Worm (Caenorhabditis elegans) whole organism, L4 larva: ENCODE data around the gene dep-1.

Source experiments
- F26F4.8 ChIP-seq: fragments of 200-800 bp; sonication (Bioruptor generic); conservative IDR thresholded peaks from 2 replicates; pipeline ENCODE4 v1.3.6; 2022; ENCODE audit warnings: missing genetic modification characterization, missing compliant biosample characterization
- F44E2.7 ChIP-seq: fragments of 200-800 bp; sonication (Bioruptor generic); IDR thresholded peaks from 2 replicates; pipeline ENCODE4 v2.1.2; 2022; ENCODE audit warnings: missing genetic modification characterization, missing compliant biosample characterization
- aha-1 ChIP-seq: fragments of 150-350 bp; peaks from one replicate; lab custom pipeline; 2014; ENCODE audit warnings: missing biosample characterization, missing genetic modification characterization
- arid-1 ChIP-seq: fragments of 200-800 bp; sonication (Bioruptor generic); conservative IDR thresholded peaks from 2 replicates; pipeline ENCODE4 v1.3.6; 2022; ENCODE audit warnings: missing genetic modification reagents, missing genetic modification characterization, missing compliant biosample characterization
- ceh-62 ChIP-seq: sonication (generic microtip); optimal IDR thresholded peaks from 2 replicates; lab custom pipeline; 2017; ENCODE audit warnings: missing biosample characterization, missing genetic modification characterization
- daf-16 ChIP-seq, 3 experiments: sonication (generic microtip); optimal IDR thresholded peaks; 2 replicates each; lab custom pipeline; 2016 to 2017; ENCODE audit warnings: missing genetic modification characterization in 3 of 3, missing genetic modification reagents in 3 of 3, mild to moderate bottlenecking in 2 of 3, missing compliant biosample characterization in 2 of 3, missing biosample characterization in 1 of 3, moderate library complexity in 1 of 3
- daf-19 ChIP-seq: fragments of 200-800 bp; sonication (Bioruptor generic); conservative IDR thresholded peaks from 2 replicates; pipeline ENCODE4 v1.3.6; 2022; ENCODE audit warnings: missing genetic modification characterization, missing compliant biosample characterization
- dmd-6 ChIP-seq: fragments of 200-800 bp; sonication (Bioruptor generic); IDR thresholded peaks from 2 replicates; pipeline ENCODE4 v1.3.6; 2022; ENCODE audit warnings: missing genetic modification reagents, missing genetic modification characterization, missing compliant biosample characterization
- dmd-9 ChIP-seq: fragments of 200-800 bp; sonication (Bioruptor generic); IDR thresholded peaks from 2 replicates; pipeline ENCODE4 v1.3.6; 2022; ENCODE audit warnings: missing genetic modification reagents, missing genetic modification characterization, missing compliant biosample characterization
- dve-1 ChIP-seq: sonication (generic microtip); optimal IDR thresholded peaks from 2 replicates; lab custom pipeline; 2017; ENCODE audit warnings: antibody characterized with exemption, mild to moderate bottlenecking, missing genetic modification characterization, missing compliant biosample characterization; ENCODE audit not compliant: insufficient read depth
- egl-43 ChIP-seq: fragments of 200-800 bp; sonication (Bioruptor generic); IDR thresholded peaks from 2 replicates; pipeline ENCODE4 v1.3.6; 2022; ENCODE audit warnings: missing genetic modification reagents, missing genetic modification characterization, missing compliant biosample characterization
- hif-1 ChIP-seq, 2 experiments: sonication (generic microtip); optimal IDR thresholded peaks; 2 replicates each; lab custom pipeline; 2016 to 2017; ENCODE audit warnings: missing compliant biosample characterization in 2 of 2, missing genetic modification characterization in 2 of 2, missing genetic modification reagents in 2 of 2, missing genotype in 2 of 2, mild to moderate bottlenecking in 1 of 2
- hlh-11 ChIP-seq: fragments of 200-800 bp; sonication (Bioruptor generic); optimal IDR thresholded peaks from 2 replicates; lab custom pipeline; 2018; ENCODE audit warnings: mild to moderate bottlenecking, missing genetic modification characterization, missing compliant biosample characterization
- lin-15B ChIP-seq: fragments of 150-350 bp; sonication (generic microtip); optimal IDR thresholded peaks from 3 replicates; lab custom pipeline; 2014; ENCODE audit warnings: missing biosample characterization, missing genetic modification characterization
- madf-5 ChIP-seq, 2 experiments: fragments of 200-800 bp; sonication (Bioruptor generic); IDR thresholded peaks; 2 replicates each; pipeline ENCODE4 v1.3.6; 2022; ENCODE audit warnings: missing compliant biosample characterization in 2 of 2, missing genetic modification characterization in 2 of 2
- mes-2 ChIP-seq: sonication (generic microtip); optimal IDR thresholded peaks from 2 replicates; lab custom pipeline; 2016; ENCODE audit warnings: missing genotype, mild to moderate bottlenecking, missing genetic modification characterization, missing compliant biosample characterization; ENCODE audit not compliant: poor library complexity, severe bottlenecking
- mxl-2 ChIP-seq: fragments of 200-800 bp; sonication (Bioruptor generic); conservative IDR thresholded peaks from 2 replicates; pipeline ENCODE4 v1.3.6; 2022; ENCODE audit warnings: missing genetic modification reagents, missing genetic modification characterization, missing compliant biosample characterization
- nhr-102 ChIP-seq: sonication (generic microtip); optimal IDR thresholded peaks from 2 replicates; lab custom pipeline; 2016; ENCODE audit warnings: mild to moderate bottlenecking, missing genetic modification characterization, moderate library complexity, missing compliant biosample characterization
- nhr-11 ChIP-seq: fragments of 150-350 bp; optimal IDR thresholded peaks from 2 replicates; lab custom pipeline; 2014; ENCODE audit warnings: missing biosample characterization, missing genetic modification characterization
- nhr-237 ChIP-seq: sonication (generic microtip); optimal IDR thresholded peaks from 2 replicates; lab custom pipeline; 2017; ENCODE audit warnings: missing biosample characterization, missing genetic modification characterization
- nhr-28 ChIP-seq: fragments of 150-350 bp; optimal IDR thresholded peaks from 2 replicates; lab custom pipeline; 2014; ENCODE audit warnings: missing biosample characterization, missing genetic modification characterization
- nhr-41 ChIP-seq: fragments of 200-800 bp; sonication (Bioruptor generic); IDR thresholded peaks from 2 replicates; pipeline ENCODE4 v1.3.6; 2022; ENCODE audit warnings: missing genetic modification reagents, missing genetic modification characterization, missing compliant biosample characterization
- nhr-6 ChIP-seq: fragments of 150-350 bp; optimal IDR thresholded peaks from 2 replicates; lab custom pipeline; 2014; ENCODE audit warnings: missing biosample characterization, missing genetic modification characterization
- nhr-77 ChIP-seq: fragments of 150-350 bp; optimal IDR thresholded peaks from 2 replicates; lab custom pipeline; 2014; ENCODE audit warnings: missing biosample characterization, missing genetic modification characterization
- pqm-1 ChIP-seq: sonication (generic microtip); optimal IDR thresholded peaks from 2 replicates; lab custom pipeline; 2017; ENCODE audit warnings: missing biosample characterization, missing genetic modification characterization
- sdz-12 ChIP-seq: fragments of 200-800 bp; sonication (Bioruptor generic); optimal IDR thresholded peaks from 2 replicates; lab custom pipeline; 2018; ENCODE audit warnings: mild to moderate bottlenecking, missing genetic modification characterization, missing compliant biosample characterization
- snpc-4 ChIP-seq: fragments of 150-350 bp; optimal IDR thresholded peaks from 2 replicates; lab custom pipeline; 2014; ENCODE audit warnings: missing biosample characterization, missing genetic modification characterization
- spr-3 ChIP-seq: fragments of 200-800 bp; sonication (Bioruptor generic); optimal IDR thresholded peaks from 2 replicates; lab custom pipeline; 2018; ENCODE audit warnings: mild to moderate bottlenecking, missing genetic modification characterization, missing compliant biosample characterization
- unc-62 ChIP-seq, 3 experiments: fragments of 150-350 bp in 1 of 3; sonication (generic microtip); optimal IDR thresholded peaks in 2 of 3; peaks in 1 of 3; 1 replicate in 1 of 3; 2 replicates in 2 of 3; lab custom pipeline; 2014 to 2017; ENCODE audit warnings: missing biosample characterization in 3 of 3, missing genetic modification characterization in 3 of 3, missing genetic modification reagents in 3 of 3, missing genotype in 1 of 3
- vab-7 ChIP-seq: fragments of 200-800 bp; sonication (Bioruptor generic); IDR thresholded peaks from 2 replicates; pipeline ENCODE4 v1.3.6; 2022; ENCODE audit warnings: missing genetic modification reagents, missing genetic modification characterization, missing compliant biosample characterization
- zip-2 ChIP-seq: fragments of 150-350 bp; optimal IDR thresholded peaks from 2 replicates; lab custom pipeline; 2014; ENCODE audit warnings: missing biosample characterization, missing genetic modification characterization

dep-1 gene

DNA sequence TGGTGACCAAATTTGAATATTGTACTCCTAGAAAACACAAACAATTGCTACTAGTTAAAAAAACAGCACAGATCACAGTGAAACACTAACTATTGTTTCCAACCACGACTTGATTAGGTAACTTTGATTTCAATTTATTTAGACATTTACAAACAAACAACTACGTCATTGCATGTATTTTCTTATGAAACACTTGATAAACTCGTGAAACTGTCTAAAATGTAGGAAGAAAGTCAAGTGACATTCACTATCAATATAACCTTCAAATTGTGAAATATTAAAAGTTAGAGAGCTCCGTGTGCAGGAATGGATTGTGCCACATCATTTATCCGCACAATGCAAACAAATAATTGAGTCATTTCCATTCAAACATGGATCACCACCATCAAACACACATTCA, 29.3 kb downstream of the dep-1 start:
- TF ChIP-seq nhr-77 (tag; lab: Kevin White, UChicago), result peak; percentile 47
- TF ChIP-seq hlh-11 (tag; lab: Kevin White, UChicago), result peak; percentile 58
- TF ChIP-seq pqm-1 (tag; lab: Kevin White, UChicago), result peak; percentile 3
- TF ChIP-seq nhr-28 (tag; lab: Kevin White, UChicago), result peak; percentile 55
- TF ChIP-seq spr-3, result no peak
- no peak for TF ChIP-seq ceh-62 (tag; lab: Kevin White, UChicago)
- TF ChIP-seq arid-1, result no peak
- TF ChIP-seq daf-16 (GFP tag; optimal IDR thresholded peaks at IDR 0.05; lab: Kevin White, UChicago), result no peak
- TF ChIP-seq daf-16 (tag; optimal IDR thresholded peaks at IDR 0.05; lab: Kevin White, UChicago), result peak; percentile 78
- TF ChIP-seq daf-19, result no peak
- no peak for TF ChIP-seq nhr-11 (tag; lab: Kevin White, UChicago)
- TF ChIP-seq sdz-12 (GFP tag; lab: Kevin White, UChicago), result no peak
- TF ChIP-seq dve-1 (tag; lab: Kevin White, UChicago), result peak; percentile 68
- TF ChIP-seq dmd-6 (GFP tag; lab: Robert Waterston, UW), result peak; percentile 38

DNA sequence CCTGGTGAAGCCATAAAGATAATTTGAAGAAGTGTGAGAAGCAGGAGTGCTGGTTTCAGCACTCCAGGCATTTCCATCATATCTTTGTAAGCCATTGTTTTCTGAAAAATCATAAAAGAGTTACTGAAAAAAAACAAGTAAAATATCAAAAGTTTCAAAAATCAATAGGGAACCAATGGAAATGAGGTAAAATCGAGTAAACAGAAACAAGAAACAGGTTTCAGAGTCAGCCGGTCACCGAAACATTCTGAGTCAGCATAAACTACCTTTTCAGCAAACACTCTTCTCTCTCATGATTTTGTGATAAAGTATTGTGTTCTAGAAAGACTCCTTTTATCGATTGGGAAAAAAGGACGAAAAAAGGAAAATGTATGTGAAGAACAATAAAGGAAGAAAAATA, 30.2 kb downstream of the dep-1 start, which contains the start of gene C18E9.9:
Gene C18E9.9 (minus strand): TSS at position 101 of the 400 bp plus-strand sequence.
- TF ChIP-seq zip-2 (tag; lab: Kevin White, UChicago) (no peak), nhr-77 (tag; lab: Kevin White, UChicago) (peak; percentile 0), egl-43 (GFP tag; lab: Robert Waterston, UW) (no peak), nhr-28 (tag; lab: Kevin White, UChicago) (peak; percentile 3), daf-16 (GFP tag; optimal IDR thresholded peaks at IDR 0.05; lab: Kevin White, UChicago) (no peak), daf-16 (tag; optimal IDR thresholded peaks at IDR 0.05; lab: Kevin White, UChicago) (peak; percentile 38), lin-15B (tag; lab: Kevin White, UChicago) (no peak), dve-1 (tag; lab: Kevin White, UChicago) (peak; percentile 17), mes-2 (tag; lab: Kevin White, UChicago) (no peak), hlh-11 (tag; lab: Kevin White, UChicago) (peak; percentile 20)

DNA sequence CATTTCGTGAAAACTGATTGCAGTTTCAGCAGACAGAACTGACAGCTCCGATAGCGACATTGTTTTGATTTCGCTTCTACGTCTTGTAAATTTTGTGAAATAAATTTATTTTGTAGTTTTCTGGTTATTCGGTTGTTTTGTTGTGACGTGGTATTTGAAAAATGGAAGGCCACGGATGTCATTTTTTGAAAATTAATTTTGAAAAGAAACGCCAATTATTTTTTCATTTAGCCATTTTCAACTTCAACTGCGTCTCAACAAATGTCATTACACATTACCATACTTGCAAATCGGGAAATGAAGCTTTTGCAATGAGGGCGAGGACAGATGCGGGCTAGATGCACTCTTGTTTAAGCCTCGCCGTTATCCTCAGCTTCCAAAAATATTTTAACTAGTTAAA, 31.6 kb downstream of the dep-1 start, which contains the start of gene C18E9.8:
Gene C18E9.8 (minus strand): TSS at position 101 of the 400 bp plus-strand sequence.
- TF ChIP-seq hif-1 (tag; optimal IDR thresholded peaks at IDR 0.05; lab: Kevin White, UChicago) (no peak), aha-1 (peak; percentile 79), nhr-102 (peak; percentile 21), zip-2 (tag; lab: Kevin White, UChicago) (no peak), vab-7 (no peak), nhr-237 (tag; lab: Kevin White, UChicago) (no peak)
- TF ChIP-seq, all 104 proteins: peak for 2

DNA sequence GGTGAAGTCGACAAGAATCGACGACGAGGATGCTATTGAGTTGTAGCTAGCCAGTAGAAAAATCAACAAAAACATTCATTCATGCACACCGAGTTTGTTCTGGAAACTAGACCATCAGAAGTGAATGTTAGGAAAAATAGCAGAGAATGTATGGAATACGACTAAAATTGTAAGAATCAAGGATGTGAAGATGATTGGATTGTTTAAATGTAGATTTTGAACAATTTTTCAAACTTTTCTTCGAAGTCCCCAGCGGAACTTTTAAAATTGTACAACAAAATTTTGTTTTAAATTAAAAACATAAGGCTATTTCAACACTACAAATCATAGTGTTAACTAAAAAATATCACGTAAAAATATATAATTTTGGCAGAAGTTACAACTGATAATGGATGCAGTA, 36.9 kb downstream of the dep-1 start, which contains the start of gene C18E9.7:
Gene C18E9.7 (minus strand): TSS at position 101 of the 400 bp plus-strand sequence.
- TF ChIP-seq F26F4.8 (GFP tag; lab: Robert Waterston, UW) (no peak), pqm-1 (tag; lab: Kevin White, UChicago) (no peak), F44E2.7 (GFP tag; lab: Robert Waterston, UW) (no peak), nhr-6 (tag; lab: Kevin White, UChicago) (no peak), madf-5 (GFP tag; IDR thresholded peaks at IDR 0.05; lab: Robert Waterston, UW) (no peak), mxl-2 (GFP tag; lab: Robert Waterston, UW) (no peak), sdz-12 (GFP tag; lab: Kevin White, UChicago) (no peak), unc-62 (GFP tag; optimal IDR thresholded peaks at IDR 0.05 in 1 of 2; lab: Kevin White, UChicago) (no peak), unc-62 (tag; optimal IDR thresholded peaks at IDR 0.05; lab: Kevin White, UChicago) (no peak), dmd-9 (GFP tag; lab: Robert Waterston, UW) (no peak), nhr-41 (GFP tag; lab: Robert Waterston, UW) (no peak), snpc-4 (tag; lab: Kevin White, UChicago) (no peak)
- TF ChIP-seq, all 104 proteins: peak for 0
